Fruit fly (Drosophila melanogaster) whole organism, embryonic: ENCODE measurements around the gene CG34008.

Source experiments
- Asciz ChIP-seq: fragments of 200-800 bp; sonication (Bioruptor generic); optimal IDR thresholded peaks from 2 replicates; lab custom pipeline; 2017; ENCODE audit warnings: missing biosample characterization, mild to moderate bottlenecking, missing genetic modification characterization, missing genetic modification reagents
- BEAF-32 ChIP-seq: fragments of 200-800 bp; sonication (Bioruptor generic); optimal IDR thresholded peaks from 3 replicates; lab custom pipeline; 2017; ENCODE audit warnings: missing biosample characterization, missing genetic modification characterization, mild to moderate bottlenecking, moderate library complexity, missing genetic modification reagents
- Bdp1 ChIP-seq: fragments of 200-800 bp; sonication (Bioruptor generic); optimal IDR thresholded peaks from 3 replicates; lab custom pipeline; 2016; ENCODE audit warnings: missing biosample characterization, missing genetic modification characterization
- CG10979 ChIP-seq: fragments of 200-800 bp; sonication (Bioruptor generic); optimal IDR thresholded peaks from 2 replicates; lab custom pipeline; 2018; ENCODE audit warnings: missing biosample characterization, mild to moderate bottlenecking, missing genetic modification characterization, moderate library complexity
- CG11560 ChIP-seq: fragments of 200-800 bp; sonication (Bioruptor generic); IDR thresholded peaks from 3 replicates; pipeline ENCODE4 v1.3.6; 2022; ENCODE audit warnings: missing biosample characterization, missing genetic modification characterization
- CG11695 ChIP-seq: fragments of 200-800 bp; sonication (Bioruptor generic); IDR thresholded peaks from 3 replicates; pipeline ENCODE4 v1.3.6; 2022; ENCODE audit warnings: missing biosample characterization, missing genetic modification characterization
- CG11723 ChIP-seq: fragments of 200-800 bp; sonication (Bioruptor generic); optimal IDR thresholded peaks from 2 replicates; lab custom pipeline; 2017; ENCODE audit warnings: missing biosample characterization, mild to moderate bottlenecking, missing genetic modification characterization
- CG12104 ChIP-seq: fragments of 200-800 bp; sonication (Bioruptor generic); optimal IDR thresholded peaks from 3 replicates; lab custom pipeline; 2016; ENCODE audit warnings: missing biosample characterization, missing genetic modification characterization
- CG12659 ChIP-seq: fragments of 200-800 bp; sonication (Bioruptor generic); optimal IDR thresholded peaks from 3 replicates; lab custom pipeline; 2017; ENCODE audit warnings: mild to moderate bottlenecking, missing biosample characterization, missing genetic modification reagents, missing genetic modification characterization
- CG15011 ChIP-seq: fragments of 200-800 bp; sonication (Bioruptor generic); optimal IDR thresholded peaks from 3 replicates; lab custom pipeline; 2018; ENCODE audit warnings: missing biosample characterization, mild to moderate bottlenecking, missing genetic modification characterization
- CG1602 ChIP-seq: fragments of 200-800 bp; sonication (Bioruptor generic); optimal IDR thresholded peaks from 3 replicates; lab custom pipeline; 2016; ENCODE audit warnings: missing biosample characterization, missing genetic modification characterization
- CG17328 ChIP-seq: fragments of 200-800 bp; sonication (Bioruptor generic); IDR thresholded peaks from 2 replicates; pipeline ENCODE4 v1.3.6; 2022; ENCODE audit warnings: missing biosample characterization, missing genetic modification characterization
- CG1832 ChIP-seq: fragments of 200-800 bp; sonication (Bioruptor generic); optimal IDR thresholded peaks from 2 replicates; lab custom pipeline; 2017; ENCODE audit warnings: missing biosample characterization, mild to moderate bottlenecking, missing genetic modification characterization, inconsistent platforms
- CG18599 ChIP-seq: fragments of 200-800 bp; sonication (Bioruptor generic); optimal IDR thresholded peaks from 3 replicates; lab custom pipeline; 2017; ENCODE audit warnings: missing biosample characterization, missing genetic modification characterization, mild to moderate bottlenecking, moderate library complexity, missing genetic modification reagents
- CG2202 ChIP-seq: fragments of 200-800 bp; sonication (Bioruptor generic); optimal IDR thresholded peaks from 2 replicates; lab custom pipeline; 2018; ENCODE audit warnings: missing biosample characterization, mild to moderate bottlenecking, missing genetic modification characterization
- CG31441 ChIP-seq: fragments of 200-800 bp; sonication (Bioruptor generic); IDR thresholded peaks from 2 replicates; pipeline ENCODE4 v1.3.6; 2022; ENCODE audit warnings: missing biosample characterization, missing genetic modification characterization
- CG33557 ChIP-seq: fragments of 200-800 bp; sonication (Bioruptor generic); optimal IDR thresholded peaks from 2 replicates; lab custom pipeline; 2019; ENCODE audit warnings: missing biosample characterization, mild to moderate bottlenecking, missing genetic modification characterization, moderate library complexity
- CG4282 ChIP-seq: fragments of 200-800 bp; sonication (Bioruptor generic); optimal IDR thresholded peaks from 2 replicates; lab custom pipeline; 2016; ENCODE audit warnings: missing biosample characterization, missing genetic modification characterization
- CG4424 ChIP-seq: fragments of 200-800 bp; sonication (Bioruptor generic); optimal IDR thresholded peaks from 3 replicates; lab custom pipeline; 2016; ENCODE audit warnings: missing biosample characterization, missing genetic modification characterization
- CG8924 ChIP-seq: fragments of 200-800 bp; optimal IDR thresholded peaks from 3 replicates; lab custom pipeline; 2019; ENCODE audit warnings: missing biosample characterization, mild to moderate bottlenecking, missing genetic modification characterization, moderate library complexity
- CG9215 ChIP-seq: fragments of 200-800 bp; sonication (Bioruptor generic); IDR thresholded peaks from 2 replicates; pipeline ENCODE4 v1.3.6; 2022; ENCODE audit warnings: missing biosample characterization, missing genetic modification characterization
- CG9817 ChIP-seq: fragments of 200-800 bp; sonication (Bioruptor generic); optimal IDR thresholded peaks from 2 replicates; lab custom pipeline; 2018; ENCODE audit warnings: missing biosample characterization, mild to moderate bottlenecking, missing genetic modification characterization, moderate library complexity
- CHES-1-like ChIP-seq: fragments of 200-800 bp; sonication (Bioruptor generic); optimal IDR thresholded peaks from 2 replicates; lab custom pipeline; 2016; ENCODE audit warnings: missing biosample characterization, missing genetic modification characterization
- Dad ChIP-seq: fragments of 200-800 bp; sonication (Bioruptor generic); optimal IDR thresholded peaks from 3 replicates; lab custom pipeline; 2016; ENCODE audit warnings: missing biosample characterization, missing genetic modification characterization
- MBD-R2 ChIP-seq: fragments of 200-800 bp; sonication (Bioruptor generic); IDR thresholded peaks from 2 replicates; pipeline ENCODE4 v1.3.6; 2022; ENCODE audit warnings: missing biosample characterization, missing genetic modification characterization
- MTF-1 ChIP-seq: fragments of 200-800 bp; sonication (Bioruptor generic); optimal IDR thresholded peaks from 2 replicates; lab custom pipeline; 2018; ENCODE audit warnings: missing biosample characterization, mild to moderate bottlenecking, missing genetic modification characterization, borderline replicate concordance
- Oaz ChIP-seq: fragments of 200-800 bp; sonication (Bioruptor generic); IDR thresholded peaks from 2 replicates; pipeline ENCODE4 v1.3.6; 2022; ENCODE audit warnings: missing biosample characterization, missing genetic modification characterization
- Scr ChIP-seq: fragments of 200-800 bp; sonication (Bioruptor generic); IDR thresholded peaks from 2 replicates; pipeline ENCODE4 v1.3.6; 2022; ENCODE audit warnings: missing biosample characterization, missing genetic modification characterization; ENCODE audit not compliant: partially characterized antibody
- Stat92E ChIP-seq, 3 experiments: fragments of >200 bp in 2 of 3; fragments of 200-800 bp in 1 of 3; sonication (Bioruptor generic) in 1 of 3; optimal IDR thresholded peaks; 2 replicates each; lab custom pipeline; 2017 to 2019; ENCODE audit warnings: missing biosample characterization in 3 of 3, missing genetic modification characterization in 3 of 3, mild to moderate bottlenecking in 1 of 3, moderate library complexity in 1 of 3
- Xrp1 ChIP-seq: fragments of 200-800 bp; sonication (Bioruptor generic); IDR thresholded peaks from 2 replicates; pipeline ENCODE4 v1.3.6; 2022; ENCODE audit warnings: missing biosample characterization, missing genetic modification characterization
- al ChIP-seq: fragments of 200-800 bp; sonication (Bioruptor generic); IDR thresholded peaks from 2 replicates; pipeline ENCODE4 v1.3.6; 2022; ENCODE audit warnings: missing biosample characterization, missing genetic modification characterization
- btn ChIP-seq: fragments of 200-800 bp; sonication (Bioruptor generic); optimal IDR thresholded peaks from 2 replicates; lab custom pipeline; 2016; ENCODE audit warnings: missing biosample characterization, missing genetic modification characterization
- crc ChIP-seq: fragments of 200-800 bp; sonication (Bioruptor generic); optimal IDR thresholded peaks from 2 replicates; lab custom pipeline; 2016; ENCODE audit warnings: missing biosample characterization, missing genetic modification characterization
- exex ChIP-seq: fragments of 200-800 bp; sonication (Bioruptor generic); optimal IDR thresholded peaks from 4 replicates; lab custom pipeline; 2018; ENCODE audit warnings: missing biosample characterization, mild to moderate bottlenecking, missing genetic modification characterization, moderate library complexity
- fd3F ChIP-seq: fragments of 200-800 bp; sonication (Bioruptor generic); optimal IDR thresholded peaks from 2 replicates; lab custom pipeline; 2018; ENCODE audit warnings: missing biosample characterization, mild to moderate bottlenecking, missing genetic modification characterization, moderate library complexity
- gcm ChIP-seq: fragments of 200-800 bp; sonication (Bioruptor generic); optimal IDR thresholded peaks from 2 replicates; lab custom pipeline; 2019; ENCODE audit warnings: missing biosample characterization, mild to moderate bottlenecking, missing genetic modification characterization, moderate library complexity
- gfzf ChIP-seq: fragments of 200-800 bp; sonication (Bioruptor generic); optimal IDR thresholded peaks from 2 replicates; lab custom pipeline; 2016; ENCODE audit warnings: missing biosample characterization, mild to moderate bottlenecking, missing genetic modification characterization, moderate library complexity
- h ChIP-seq: fragments of >200 bp; optimal IDR thresholded peaks from 2 replicates; lab custom pipeline; 2017
- kni ChIP-seq: fragments of 200-800 bp; sonication (Bioruptor generic); optimal IDR thresholded peaks from 3 replicates; lab custom pipeline; 2017; ENCODE audit warnings: mild to moderate bottlenecking, missing biosample characterization, missing genetic modification reagents, missing genetic modification characterization
- maf-S ChIP-seq: fragments of 200-800 bp; sonication (Bioruptor generic); optimal IDR thresholded peaks from 2 replicates; lab custom pipeline; 2016; ENCODE audit warnings: missing biosample characterization, missing genetic modification characterization
- nom ChIP-seq: fragments of 200-800 bp; sonication (Bioruptor generic); optimal IDR thresholded peaks from 2 replicates; lab custom pipeline; 2017; ENCODE audit warnings: missing biosample characterization, missing genetic modification characterization, mild to moderate bottlenecking, moderate library complexity, missing genetic modification reagents
- pnt ChIP-seq: fragments of 200-800 bp; sonication (Bioruptor generic); optimal IDR thresholded peaks from 3 replicates; lab custom pipeline; 2016; ENCODE audit warnings: missing biosample characterization, missing genetic modification characterization
- ro ChIP-seq: fragments of 200-800 bp; sonication (Bioruptor generic); IDR thresholded peaks from 2 replicates; pipeline ENCODE4 v1.3.6; 2022; ENCODE audit warnings: missing biosample characterization, missing genetic modification characterization
- sim ChIP-seq: fragments of 200-800 bp; sonication (Bioruptor generic); IDR thresholded peaks from 2 replicates; pipeline ENCODE4 v1.3.6; 2022; ENCODE audit warnings: missing biosample characterization, missing genetic modification characterization
- slou ChIP-seq: fragments of 200-800 bp; sonication (Bioruptor generic); optimal IDR thresholded peaks from 3 replicates; lab custom pipeline; 2016; ENCODE audit warnings: missing biosample characterization, missing genetic modification characterization
- trem ChIP-seq: fragments of 200-800 bp; optimal IDR thresholded peaks from 3 replicates; lab custom pipeline; 2019; ENCODE audit warnings: missing biosample characterization, mild to moderate bottlenecking, missing genetic modification characterization, moderate library complexity
- vnd ChIP-seq: fragments of 200-800 bp; sonication (Bioruptor generic); IDR thresholded peaks from 3 replicates; pipeline ENCODE4 v1.3.6; 2022; ENCODE audit warnings: missing biosample characterization, missing genetic modification characterization; ENCODE audit not compliant: partially characterized antibody
- wek ChIP-seq: fragments of 200-800 bp; sonication (Bioruptor generic); optimal IDR thresholded peaks from 3 replicates; lab custom pipeline; 2018; ENCODE audit warnings: missing biosample characterization, mild to moderate bottlenecking, missing genetic modification characterization, moderate library complexity
- zfh1 ChIP-seq: fragments of 200-800 bp; sonication (Bioruptor generic); IDR thresholded peaks from 3 replicates; pipeline ENCODE4 v1.3.6; 2022; ENCODE audit warnings: missing biosample characterization, missing genetic modification characterization

The CG34008 gene

dm6 chr3R:20556281-20557113 lies 24.8 kb downstream of the CG34008 start (continued):
- peak; percentile 63 for TF ChIP-seq CG31441 (GFP tag; lab: Robert Waterston, UW)
- peak; percentile 79 for TF ChIP-seq CG11695
- TF ChIP-seq fd3F (GFP tag; lab: Kevin White, UChicago): peak; percentile 56
- no peak for TF ChIP-seq Asciz
- peak; percentile 47; the same call in 1 of the 2 replicates for TF ChIP-seq MBD-R2
- TF ChIP-seq CG12659 (GFP tag; lab: Kevin White, UChicago): peak; percentile 60
- peak; percentile 26 for TF ChIP-seq CG11723
- TF ChIP-seq CG11560 (tag; lab: Robert Waterston, UW): peak; percentile 70; the same call in 2 of the 3 replicates
- TF ChIP-seq CG9817: peak; percentile 35
- peak; percentile 39; the same call in 1 of the 2 replicates for TF ChIP-seq Oaz (GFP tag; lab: Robert Waterston, UW)
- TF ChIP-seq Stat92E (GFP tag; optimal IDR thresholded peaks at IDR 0.05; lab: Kevin White, UChicago): no peak
- peak; percentile 39 for TF ChIP-seq CG10979 (tag; lab: Kevin White, UChicago)
- TF ChIP-seq CG1832 (GFP tag; lab: Kevin White, UChicago): no peak
- TF ChIP-seq Bdp1 (GFP tag; lab: Kevin White, UChicago): peak; percentile 29
- no peak for TF ChIP-seq Dad
- TF ChIP-seq vnd: no peak
- peak; percentile 45 for TF ChIP-seq Xrp1 (GFP tag; lab: Robert Waterston, UW)
- peak; percentile 68 for TF ChIP-seq zfh1 (GFP tag; lab: Robert Waterston, UW)
- TF ChIP-seq CG2202 (tag; lab: Kevin White, UChicago): no peak
- TF ChIP-seq CG8924 (tag; lab: Kevin White, UChicago): peak; percentile 74
- TF ChIP-seq CG4282 (GFP tag; lab: Kevin White, UChicago): no peak
- TF ChIP-seq h: no peak
- no peak for TF ChIP-seq gfzf (GFP tag; lab: Kevin White, UChicago)
- peak; percentile 39; the same call in 1 of the 2 replicates for TF ChIP-seq ro (GFP tag; lab: Robert Waterston, UW)
- TF ChIP-seq nom (GFP tag; lab: Kevin White, UChicago): peak; percentile 98
- TF ChIP-seq CG33557: no peak
- no peak for TF ChIP-seq maf-S (GFP tag; lab: Kevin White, UChicago)
- TF ChIP-seq gcm (GFP tag; lab: Kevin White, UChicago): no peak
- TF ChIP-seq CHES-1-like (GFP tag; lab: Kevin White, UChicago): no peak
- no peak for TF ChIP-seq exex (tag; lab: Kevin White, UChicago)
- TF ChIP-seq CG12104 (GFP tag; lab: Kevin White, UChicago): no peak
- no peak for TF ChIP-seq BEAF-32
- no peak for TF ChIP-seq kni (GFP tag; lab: Kevin White, UChicago)
- TF ChIP-seq trem (tag; lab: Kevin White, UChicago): no peak
- TF ChIP-seq MTF-1 (GFP tag; lab: Kevin White, UChicago): no peak
- peak; percentile 89 for TF ChIP-seq al (GFP tag; lab: Robert Waterston, UW)
- no peak for TF ChIP-seq Scr (GFP tag; lab: Robert Waterston, UW)
- peak; percentile 41 for TF ChIP-seq crc (GFP tag; lab: Kevin White, UChicago)
- TF ChIP-seq CG17328 (GFP tag; lab: Robert Waterston, UW): peak; percentile 62
- no peak for TF ChIP-seq sim (GFP tag; lab: Robert Waterston, UW)
- peak; percentile 55 for TF ChIP-seq CG1602 (GFP tag; lab: Kevin White, UChicago)
- no peak for TF ChIP-seq btn (GFP tag; lab: Kevin White, UChicago)
- TF ChIP-seq CG9215 (GFP tag; lab: Robert Waterston, UW): peak; percentile 81
- TF ChIP-seq CG15011 (GFP tag; lab: Kevin White, UChicago): peak; percentile 55
- TF ChIP-seq CG4424 (GFP tag; lab: Kevin White, UChicago): peak; percentile 49
- no peak for TF ChIP-seq wek
- TF ChIP-seq slou: no peak
- TF ChIP-seq CG18599: peak; percentile 55
- TF ChIP-seq pnt (GFP tag; lab: Kevin White, UChicago): no peak
